Worm (Caenorhabditis elegans): ENCODE data around the gene F44E5.17.

DNA sequence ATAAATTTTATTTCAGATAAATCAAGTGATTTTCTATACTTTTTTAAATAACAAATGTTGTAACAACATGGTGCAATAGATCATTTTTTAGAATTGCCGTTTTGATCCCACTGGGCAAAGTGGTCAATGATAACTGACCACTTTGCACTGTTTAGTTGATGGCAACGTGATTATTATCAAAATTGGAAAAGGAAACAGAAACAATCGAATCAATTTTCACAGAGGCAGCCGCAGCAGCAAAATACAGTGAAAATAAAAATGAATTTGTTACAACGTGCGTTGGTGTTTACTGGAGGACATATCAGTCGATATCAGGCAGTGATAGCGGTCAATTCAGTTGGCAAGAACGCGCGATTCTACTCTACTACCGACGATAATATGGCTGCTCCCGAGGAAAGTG lies 42.6 kb downstream of the F44E5.17 start, which contains the start of gene VF13D12L.3:
- no peak for TF ChIP-seq W03F9.2 (tag; optimal IDR thresholded peaks at IDR 0.05)
- TF ChIP-seq him-1 (tag; optimal IDR thresholded peaks at IDR 0.05): no peak

Measured in whole organism, L4/young adult.